Worm (Caenorhabditis elegans): Measurements from ENCODE around the gene F54D10.8.

- TF ChIP-seq T22C8.4 (GFP tag; IDR thresholded peaks at IDR 0.05) (no peak), klf-2 (GFP tag; conservative IDR thresholded peaks at IDR 0.05) (no peak), cog-1 (tag; optimal IDR thresholded peaks at IDR 0.05) (no peak), tab-1 (GFP tag; IDR thresholded peaks at IDR 0.05) (no peak), ztf-29 (GFP tag; IDR thresholded peaks at IDR 0.05) (no peak), flt-1 (GFP tag; IDR thresholded peaks at IDR 0.05) (no peak), ref-1 (GFP tag; conservative IDR thresholded peaks at IDR 0.05) (no peak), med-1 (GFP tag; optimal IDR thresholded peaks at IDR 0.05; ENCODE audit: insufficient read depth) (no peak), ztf-23 (GFP tag; IDR thresholded peaks at IDR 0.05) (no peak)
These were observed 37.0 kb upstream of the F54D10.8 start, which contains the start of gene nhr-261 for ce11 chrII:3864652-3865051.
